Worm (Caenorhabditis elegans): ENCODE measurements around the gene ZC449.8.

Gene ZC449.8

ce11 chrX:4970863-4971345 is 45.0 kb upstream of the ZC449.8 start, which contains the start of gene calu-1 (continued):
- TF ChIP-seq mes-4 (tag; optimal IDR thresholded peaks at IDR 0.05) (no peak), unc-62 (GFP tag; optimal IDR thresholded peaks at IDR 0.05) (peak; percentile 48), C17E4.6 (GFP tag; IDR thresholded peaks at IDR 0.05) (no peak), dpl-1 (GFP tag; optimal IDR thresholded peaks at IDR 0.05) (no peak), nfya-2 (GFP tag; IDR thresholded peaks at IDR 0.05) (no peak), lin-26 (GFP tag; IDR thresholded peaks at IDR 0.05) (no peak), F57A8.1 (GFP tag; optimal IDR thresholded peaks at IDR 0.05) (no peak), ztf-3 (GFP tag; optimal IDR thresholded peaks at IDR 0.05) (no peak), athp-1 (tag; optimal IDR thresholded peaks at IDR 0.05) (no peak), ceh-58 (GFP tag; IDR thresholded peaks at IDR 0.05) (no peak), nfyb-1 (GFP tag; IDR thresholded peaks at IDR 0.05) (peak; percentile 61; the same call in 1 of the 2 replicates), Y79H2A.3 (GFP tag; conservative IDR thresholded peaks at IDR 0.05) (no peak), repo-1 (tag; optimal IDR thresholded peaks at IDR 0.05) (no peak), T07F8.4 (tag; optimal IDR thresholded peaks at IDR 0.05) (no peak), nhr-80 (tag; optimal IDR thresholded peaks at IDR 0.05) (peak; percentile 95), B0336.3 (GFP tag; IDR thresholded peaks at IDR 0.05) (0 out of 2 replicates have a peak, but pooled peaks have one; percentile 21), Y56A3A.18 (GFP tag; IDR thresholded peaks at IDR 0.05) (no peak), lir-1 (GFP tag; conservative IDR thresholded peaks at IDR 0.05) (no peak)

- no peak for TF ChIP-seq rec-8 (tag; optimal IDR thresholded peaks at IDR 0.05)
- TF ChIP-seq F10E7.11 (tag; optimal IDR thresholded peaks at IDR 0.05) = no peak
- TF ChIP-seq mcd-1 (GFP tag; IDR thresholded peaks at IDR 0.05) = peak; percentile 40
- no peak for TF ChIP-seq K12H6.12 (tag; optimal IDR thresholded peaks at IDR 0.05)
- TF ChIP-seq madf-8 (GFP tag; conservative IDR thresholded peaks at IDR 0.05) = no peak
- TF ChIP-seq tbx-9 (tag; optimal IDR thresholded peaks at IDR 0.05; ENCODE audit: borderline replicate concordance) = no peak
- TF ChIP-seq ceh-27 (GFP tag; optimal IDR thresholded peaks at IDR 0.05) = peak; percentile 50
- TF ChIP-seq ztf-28 (GFP tag; IDR thresholded peaks at IDR 0.05) = no peak
- TF ChIP-seq lin-26 (GFP tag; IDR thresholded peaks at IDR 0.05) = peak; percentile 70; the same call in 1 of the 2 replicates
- TF ChIP-seq athp-1 (tag; optimal IDR thresholded peaks at IDR 0.05) = no peak
- TF ChIP-seq F23B12.7 (tag; optimal IDR thresholded peaks at IDR 0.05; ENCODE audit: insufficient read depth) = no peak
- TF ChIP-seq dox-1 (GFP tag; IDR thresholded peaks at IDR 0.05) = no peak
- TF ChIP-seq ztf-6 (GFP tag; IDR thresholded peaks at IDR 0.05) = peak; percentile 41; the same call in 1 of the 2 replicates
- no peak for TF ChIP-seq hlh-26 (GFP tag; conservative IDR thresholded peaks at IDR 0.05)
- TF ChIP-seq unc-130 (GFP tag; optimal IDR thresholded peaks at IDR 0.05) = no peak
- no peak for TF ChIP-seq ztf-18 (tag; optimal IDR thresholded peaks at IDR 0.05)
- no peak for TF ChIP-seq ccch-3 (GFP tag; optimal IDR thresholded peaks at IDR 0.05)
- TF ChIP-seq mel-28 (tag; optimal IDR thresholded peaks at IDR 0.05; ENCODE audit: borderline replicate concordance) = no peak
- TF ChIP-seq ama-1 (optimal IDR thresholded peaks at IDR 0.05) = no peak
- no peak for TF ChIP-seq ama-1 (GFP tag; optimal IDR thresholded peaks at IDR 0.05)
- TF ChIP-seq zfh-2 (GFP tag; conservative IDR thresholded peaks at IDR 0.05) = peak; percentile 76
- TF ChIP-seq tbp1 (GFP tag; optimal IDR thresholded peaks at IDR 0.05) = peak; percentile 17
- no peak for TF ChIP-seq nhr-120 (GFP tag; IDR thresholded peaks at IDR 0.05)
- no peak for TF ChIP-seq nhr-27 (tag; optimal IDR thresholded peaks at IDR 0.05)
- TF ChIP-seq nhr-179 (tag; optimal IDR thresholded peaks at IDR 0.05) = no peak
- TF ChIP-seq Y95B8A.8 (GFP tag; IDR thresholded peaks at IDR 0.05) = no peak
- TF ChIP-seq die-1 (tag; optimal IDR thresholded peaks at IDR 0.05) = no peak
- TF ChIP-seq mxl-1 (tag; optimal IDR thresholded peaks at IDR 0.05) = no peak
- TF ChIP-seq B0336.3 (GFP tag; IDR thresholded peaks at IDR 0.05) = no peak; the same call in 1 of the 2 replicates
- no peak for TF ChIP-seq zim-3 (tag; optimal IDR thresholded peaks at IDR 0.05)
- TF ChIP-seq lsy-27 (tag; optimal IDR thresholded peaks at IDR 0.05; ENCODE audit: borderline replicate concordance, insufficient read depth) = no peak
- no peak for TF ChIP-seq hmg-20 (GFP tag; IDR thresholded peaks at IDR 0.05)
- no peak for TF ChIP-seq ceh-91 (GFP tag; IDR thresholded peaks at IDR 0.05)
- peak in 1 of 3 experiments; percentile 19 for TF ChIP-seq lin-35 (GFP tag; optimal IDR thresholded peaks at IDR 0.05)
Observed at ce11 chrX:4971427-4971826, 44.4 kb upstream of the ZC449.8 start.
